Fruit fly (Drosophila melanogaster): Measurements from ENCODE around the gene CG6005.
A peak's percentile ranks its signal among the peaks of the same experiment; 100 is the strongest.

CG6005 gene

dm6 chr3R:19066965-19067614, 43.3 kb upstream of the CG6005 start:
- TF ChIP-seq cnc (optimal IDR thresholded peaks at IDR 0.05), result peak in 1 of 2 experiments; percentile 55
- peak; percentile 25 for TF ChIP-seq cic (GFP tag; optimal IDR thresholded peaks at IDR 0.05)
- no peak for TF ChIP-seq CG11617 (GFP tag; optimal IDR thresholded peaks at IDR 0.05)
- TF ChIP-seq Crg-1 (GFP tag; optimal IDR thresholded peaks at IDR 0.05), result no peak

dm6 chr3R:19065474-19065873, 41.6 kb upstream of the CG6005 start:
- TF ChIP-seq pad (GFP tag; optimal IDR thresholded peaks at IDR 0.05) (no peak), tj (GFP tag; optimal IDR thresholded peaks at IDR 0.05) (no peak), Clk (GFP tag; optimal IDR thresholded peaks at IDR 0.05) (no peak), bab1 (GFP tag; optimal IDR thresholded peaks at IDR 0.05) (no peak), CG33017 (tag; optimal IDR thresholded peaks at IDR 0.05) (no peak), cic (GFP tag; optimal IDR thresholded peaks at IDR 0.05) (peak; percentile 2), CG14711 (tag; optimal IDR thresholded peaks at IDR 0.05) (no peak)

- TF ChIP-seq CG7101 (tag; optimal IDR thresholded peaks at IDR 0.05) (no peak), kay (GFP tag; ENCODE audit: borderline replicate concordance) (no peak), CG33017 (tag; optimal IDR thresholded peaks at IDR 0.05) (no peak), CG7045 (GFP tag; optimal IDR thresholded peaks at IDR 0.05) (no peak), bab1 (GFP tag; optimal IDR thresholded peaks at IDR 0.05) (no peak), cnc (optimal IDR thresholded peaks at IDR 0.05) (no peak), ovo (GFP tag; optimal IDR thresholded peaks at IDR 0.05) (no peak), pad (GFP tag; optimal IDR thresholded peaks at IDR 0.05) (no peak), cic (GFP tag; optimal IDR thresholded peaks at IDR 0.05) (no peak), tj (GFP tag; optimal IDR thresholded peaks at IDR 0.05) (no peak), Clk (GFP tag; optimal IDR thresholded peaks at IDR 0.05) (no peak), CG12768 (GFP tag; optimal IDR thresholded peaks at IDR 0.05) (no peak)
Observed at dm6 chr3R:19064037-19064664, 40.3 kb upstream of the CG6005 start.

- TF ChIP-seq tj (GFP tag; optimal IDR thresholded peaks at IDR 0.05) (peak; percentile 46), Mnt (GFP tag; optimal IDR thresholded peaks at IDR 0.05) (no peak), toe (GFP tag; optimal IDR thresholded peaks at IDR 0.05) (no peak), CG12768 (GFP tag; optimal IDR thresholded peaks at IDR 0.05) (no peak), kay (GFP tag; ENCODE audit: borderline replicate concordance) (peak; percentile 61), pad (GFP tag; optimal IDR thresholded peaks at IDR 0.05) (no peak), CG7045 (GFP tag; optimal IDR thresholded peaks at IDR 0.05) (no peak)
Observed at dm6 chr3R:19062549-19062948, 38.7 kb upstream of the CG6005 start.

dm6 chr3R:19060173-19060572, 36.3 kb upstream of the CG6005 start:
- peak; percentile 85 for TF ChIP-seq tj (GFP tag; optimal IDR thresholded peaks at IDR 0.05)
- TF ChIP-seq Hr96 (GFP tag; optimal IDR thresholded peaks at IDR 0.05), result no peak
- no peak for TF ChIP-seq CG11617 (GFP tag; optimal IDR thresholded peaks at IDR 0.05)
- TF ChIP-seq Clk (GFP tag; optimal IDR thresholded peaks at IDR 0.05), result no peak
- TF ChIP-seq kay (GFP tag; ENCODE audit: borderline replicate concordance), result peak; percentile 25

dm6 chr3R:19059285-19059684, 35.5 kb upstream of the CG6005 start:
- TF ChIP-seq cic (GFP tag; optimal IDR thresholded peaks at IDR 0.05) (no peak), kay (GFP tag; ENCODE audit: borderline replicate concordance) (no peak), Hr96 (GFP tag; optimal IDR thresholded peaks at IDR 0.05) (no peak), CG14711 (tag; optimal IDR thresholded peaks at IDR 0.05) (no peak), CG7045 (GFP tag; optimal IDR thresholded peaks at IDR 0.05) (no peak), Mnt (GFP tag; optimal IDR thresholded peaks at IDR 0.05) (no peak), pad (GFP tag; optimal IDR thresholded peaks at IDR 0.05) (no peak), CG1620 (GFP tag; optimal IDR thresholded peaks at IDR 0.05) (no peak), CG33017 (tag; optimal IDR thresholded peaks at IDR 0.05) (no peak), ovo (GFP tag; optimal IDR thresholded peaks at IDR 0.05) (no peak)

dm6 chr3R:19058384-19058783, 34.6 kb upstream of the CG6005 start:
- no peak for TF ChIP-seq toe (GFP tag; optimal IDR thresholded peaks at IDR 0.05)
- TF ChIP-seq CG11617 (GFP tag; optimal IDR thresholded peaks at IDR 0.05), result no peak
- no peak for TF ChIP-seq CG7101 (tag; optimal IDR thresholded peaks at IDR 0.05)
- no peak for TF ChIP-seq Mnt (GFP tag; optimal IDR thresholded peaks at IDR 0.05)

dm6 chr3R:19056884-19057283, 33.1 kb upstream of the CG6005 start:
- TF ChIP-seq CG11617 (GFP tag; optimal IDR thresholded peaks at IDR 0.05) (no peak), tj (GFP tag; optimal IDR thresholded peaks at IDR 0.05) (peak; percentile 10), Hr96 (GFP tag; optimal IDR thresholded peaks at IDR 0.05) (peak; percentile 8)
